Worm (Caenorhabditis elegans) whole organism, mixed stage, embryonic: Measurements from ENCODE around the gene Y113G7A.22.

Source experiments
- blmp-1 ChIP-seq: fragments of 150-350 bp; optimal IDR thresholded peaks from 2 replicates; lab custom pipeline; 2014; ENCODE audit warnings: missing biosample characterization, missing genetic modification characterization
- ces-1 ChIP-seq: fragments of 150-350 bp; optimal IDR thresholded peaks from 2 replicates; lab custom pipeline; 2014; ENCODE audit warnings: missing biosample characterization, missing genetic modification reagents, missing genetic modification characterization
- cnd-1 ChIP-seq: fragments of 200-800 bp; sonication (Bioruptor generic); optimal IDR thresholded peaks from 2 replicates; lab custom pipeline; 2018; ENCODE audit warnings: mild to moderate bottlenecking, missing genetic modification characterization, missing compliant biosample characterization
- elt-3 ChIP-seq: fragments of 150-350 bp; optimal IDR thresholded peaks from 2 replicates; lab custom pipeline; 2014; ENCODE audit warnings: missing biosample characterization, missing genetic modification characterization
- flh-1 ChIP-seq: fragments of 200-800 bp; sonication (Bioruptor generic); optimal IDR thresholded peaks from 2 replicates; lab custom pipeline; 2018; ENCODE audit warnings: mild to moderate bottlenecking, missing genetic modification characterization, moderate library complexity, missing compliant biosample characterization
- hlh-1 ChIP-seq: fragments of 150-350 bp; optimal IDR thresholded peaks from 2 replicates; lab custom pipeline; 2014; ENCODE audit warnings: missing biosample characterization, missing genetic modification reagents, missing genetic modification characterization
- mab-5 ChIP-seq: fragments of 150-350 bp; optimal IDR thresholded peaks from 2 replicates; lab custom pipeline; 2014; ENCODE audit warnings: missing biosample characterization, missing genetic modification characterization
- nhr-12 ChIP-seq: fragments of 150-350 bp; optimal IDR thresholded peaks from 2 replicates; lab custom pipeline; 2014; ENCODE audit warnings: missing biosample characterization, missing genetic modification characterization
- nhr-237 ChIP-seq: fragments of 150-350 bp; optimal IDR thresholded peaks from 2 replicates; lab custom pipeline; 2014; ENCODE audit warnings: missing biosample characterization, missing genetic modification characterization
- nhr-28 ChIP-seq: fragments of 150-350 bp; optimal IDR thresholded peaks from 2 replicates; lab custom pipeline; 2014; ENCODE audit warnings: missing biosample characterization, missing genetic modification characterization
- snpc-4 ChIP-seq: fragments of 150-350 bp; optimal IDR thresholded peaks from 2 replicates; lab custom pipeline; 2014; ENCODE audit warnings: missing biosample characterization, missing genetic modification characterization
- sptf-1 ChIP-seq: sonication (generic microtip); optimal IDR thresholded peaks from 2 replicates; lab custom pipeline; 2017; ENCODE audit warnings: mild to moderate bottlenecking, missing genetic modification characterization, moderate library complexity, missing compliant biosample characterization
- unc-39 ChIP-seq: fragments of 150-350 bp; optimal IDR thresholded peaks from 2 replicates; lab custom pipeline; 2014; ENCODE audit warnings: missing biosample characterization, missing genetic modification characterization
- unc-62 ChIP-seq: fragments of 150-350 bp; optimal IDR thresholded peaks from 2 replicates; lab custom pipeline; 2014; ENCODE audit warnings: missing biosample characterization, missing genetic modification reagents, missing genetic modification characterization

DNA sequence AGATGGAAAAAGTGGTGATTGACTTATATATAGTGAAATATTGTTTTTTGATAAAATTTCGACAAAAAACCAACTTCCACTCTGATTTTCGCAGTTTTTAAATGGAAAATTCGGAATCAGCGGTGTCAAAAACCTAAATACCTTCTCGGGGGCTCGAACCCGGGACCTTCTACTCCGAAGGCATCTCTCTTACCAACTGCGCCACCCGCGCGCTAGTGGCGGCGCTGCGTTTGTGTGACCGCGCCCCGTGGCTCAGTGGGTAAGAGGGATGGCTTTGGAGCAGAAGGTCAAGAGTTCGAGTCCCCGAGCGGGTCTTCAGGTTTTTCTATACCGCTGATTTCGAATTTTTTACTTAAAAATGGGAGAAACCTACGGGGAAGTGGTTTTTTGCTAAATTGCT is 10.0 kb downstream of the Y113G7A.22 start:
- TF ChIP-seq nhr-237 (tag; lab: Kevin White, UChicago) (no peak), sptf-1 (tag; lab: Kevin White, UChicago) (no peak), hlh-1 (tag; lab: Kevin White, UChicago) (no peak), nhr-12 (tag; lab: Kevin White, UChicago) (no peak), flh-1 (GFP tag; lab: Kevin White, UChicago) (no peak), ces-1 (GFP tag; lab: Kevin White, UChicago) (no peak), cnd-1 (tag; lab: Kevin White, UChicago) (no peak), blmp-1 (tag; lab: Kevin White, UChicago) (no peak), nhr-28 (tag; lab: Kevin White, UChicago) (no peak), elt-3 (no peak), unc-39 (no peak), snpc-4 (no peak), unc-62 (GFP tag; lab: Kevin White, UChicago) (no peak), mab-5 (tag; lab: Kevin White, UChicago) (no peak)
